Worm (Caenorhabditis elegans): ENCODE measurements around the gene gpr-1.
A peak's percentile ranks its signal among the peaks of the same experiment; 100 is the strongest.

The gpr-1 gene

ce11 chrIII:8657676-8658366 is 29.1 kb downstream of the gpr-1 start:
- TF ChIP-seq ztf-4 (tag; optimal IDR thresholded peaks at IDR 0.05) (no peak), sma-9 (GFP tag; optimal IDR thresholded peaks at IDR 0.05) (no peak), sma-9 (tag; optimal IDR thresholded peaks at IDR 0.05) (no peak), crh-2 (tag; optimal IDR thresholded peaks at IDR 0.05) (no peak)

- TF ChIP-seq C34F6.9 (tag; optimal IDR thresholded peaks at IDR 0.05) = peak; percentile 96
- peak; percentile 98 for TF ChIP-seq F13H6.1 (tag; optimal IDR thresholded peaks at IDR 0.05)
- peak; percentile 94 for TF ChIP-seq Y55F3AM.14 (GFP tag; optimal IDR thresholded peaks at IDR 0.05)
- TF ChIP-seq ZK546.5 (tag; optimal IDR thresholded peaks at IDR 0.05) = no peak
- no peak for TF ChIP-seq nhr-10 (tag; optimal IDR thresholded peaks at IDR 0.05)
- TF ChIP-seq sma-3 (GFP tag; optimal IDR thresholded peaks at IDR 0.05) = peak; percentile 97
- TF ChIP-seq unc-62 (GFP tag; optimal IDR thresholded peaks at IDR 0.05) = peak; percentile 59
- no peak for TF ChIP-seq elt-1 (tag; optimal IDR thresholded peaks at IDR 0.05)
- no peak for TF ChIP-seq aly-2 (tag; optimal IDR thresholded peaks at IDR 0.05)
- TF ChIP-seq nhr-129 (tag; optimal IDR thresholded peaks at IDR 0.05) = peak; percentile 97
- peak; percentile 92 for TF ChIP-seq sem-4 (tag; optimal IDR thresholded peaks at IDR 0.05)
- no peak for TF ChIP-seq ztf-1 (GFP tag; conservative IDR thresholded peaks at IDR 0.05)
- peak; percentile 28 to 91 for TF ChIP-seq lsy-2 (tag; optimal IDR thresholded peaks at IDR 0.05)
- peak; percentile 53 for TF ChIP-seq mab-5 (tag; optimal IDR thresholded peaks at IDR 0.05)
- no peak for TF ChIP-seq ceh-82 (tag; optimal IDR thresholded peaks at IDR 0.05)
- TF ChIP-seq nhr-11 (tag; optimal IDR thresholded peaks at IDR 0.05) = no peak
- no peak for TF ChIP-seq lin-39 (tag; optimal IDR thresholded peaks at IDR 0.05)
- TF ChIP-seq snpc-4 (tag; optimal IDR thresholded peaks at IDR 0.05) = peak; percentile 31
- no peak for TF ChIP-seq nhr-77 (tag; optimal IDR thresholded peaks at IDR 0.05)
- TF ChIP-seq nhr-21 (tag; optimal IDR thresholded peaks at IDR 0.05) = peak; percentile 97
- TF ChIP-seq mbf-1 (tag; optimal IDR thresholded peaks at IDR 0.05) = no peak
- TF ChIP-seq unc-55 (GFP tag; optimal IDR thresholded peaks at IDR 0.05) = peak; percentile 95
- peak; percentile 82 for TF ChIP-seq gmeb-1 (tag; optimal IDR thresholded peaks at IDR 0.05)
- TF ChIP-seq ztf-4 (tag; optimal IDR thresholded peaks at IDR 0.05) = peak; percentile 93
- peak; percentile 97 for TF ChIP-seq nhr-25 (tag; optimal IDR thresholded peaks at IDR 0.05)
- TF ChIP-seq crh-2 (tag; optimal IDR thresholded peaks at IDR 0.05) = peak; percentile 99
- TF ChIP-seq nhr-12 (tag; optimal IDR thresholded peaks at IDR 0.05) = no peak
- TF ChIP-seq peb-1 (tag; optimal IDR thresholded peaks at IDR 0.05) = no peak
- no peak for TF ChIP-seq skn-1 (tag; optimal IDR thresholded peaks at IDR 0.05)
- TF ChIP-seq R02D3.7 (tag; optimal IDR thresholded peaks at IDR 0.05) = no peak
- TF ChIP-seq sma-9 (GFP tag; optimal IDR thresholded peaks at IDR 0.05) = peak; percentile 95
- TF ChIP-seq sma-9 (tag; optimal IDR thresholded peaks at IDR 0.05) = no peak
- TF ChIP-seq ama-1 (optimal IDR thresholded peaks at IDR 0.05) = peak; percentile 67
- TF ChIP-seq lin-11 (tag; optimal IDR thresholded peaks at IDR 0.05) = peak; percentile 53
- no peak for TF ChIP-seq nhr-23 (tag; optimal IDR thresholded peaks at IDR 0.05)
- TF ChIP-seq unc-39 (tag; optimal IDR thresholded peaks at IDR 0.05) = no peak
- TF ChIP-seq dmd-4 (tag; optimal IDR thresholded peaks at IDR 0.05) = no peak
- no peak for TF ChIP-seq alr-1 (tag; optimal IDR thresholded peaks at IDR 0.05)
- TF ChIP-seq elt-3 (tag; optimal IDR thresholded peaks at IDR 0.05) = no peak
- peak; percentile 53 for TF ChIP-seq egl-27 (tag; optimal IDR thresholded peaks at IDR 0.05)
- peak in 1 of 2 experiments; percentile 84 for TF ChIP-seq mdl-1 (tag; optimal IDR thresholded peaks at IDR 0.05)
- TF ChIP-seq blmp-1 (tag; optimal IDR thresholded peaks at IDR 0.05; ENCODE audit: insufficient read depth) = peak; percentile 45
- TF ChIP-seq nhr-6 (tag; optimal IDR thresholded peaks at IDR 0.05) = peak; percentile 93
- TF ChIP-seq fos-1 (tag; optimal IDR thresholded peaks at IDR 0.05) = peak; percentile 83
- peak; percentile 79 for TF ChIP-seq lin-13 (GFP tag; optimal IDR thresholded peaks at IDR 0.05)
- no peak for TF ChIP-seq ceh-16 (tag; optimal IDR thresholded peaks at IDR 0.05)
- TF ChIP-seq zag-1 (tag; optimal IDR thresholded peaks at IDR 0.05) = peak; percentile 54
- TF ChIP-seq ztf-11 (tag; optimal IDR thresholded peaks at IDR 0.05) = no peak
- no peak for TF ChIP-seq nhr-237 (tag; optimal IDR thresholded peaks at IDR 0.05)
Observed at ce11 chrIII:8658367-8658761, 29.6 kb downstream of the gpr-1 start.
